Worm (Caenorhabditis elegans): Measurements from ENCODE around the gene mlc-7.

The mlc-7 gene

DNA sequence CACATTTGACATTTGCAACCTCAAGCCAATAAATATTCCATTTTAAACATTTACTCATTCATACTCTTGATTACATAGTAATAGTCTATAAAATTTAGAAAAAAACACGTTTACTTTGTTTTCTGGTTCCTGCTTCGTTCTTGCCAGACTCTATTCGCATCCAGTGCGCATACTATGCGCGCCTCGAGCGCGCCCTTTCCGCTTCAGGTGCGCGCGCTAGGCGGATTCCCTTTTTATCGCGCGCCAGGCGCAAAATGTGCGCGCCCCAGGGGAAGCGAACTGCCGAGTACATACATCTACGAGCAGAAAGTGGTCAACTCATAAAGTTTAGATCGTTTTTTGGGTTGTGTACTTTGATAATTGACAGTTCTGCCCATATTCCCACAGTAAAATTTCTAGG is 9.8 kb upstream of the mlc-7 start:
- TF ChIP-seq madf-3 (GFP tag; IDR thresholded peaks at IDR 0.05) (0 out of 2 replicates have a peak, but pooled peaks have one; percentile 25), ama-1 (optimal IDR thresholded peaks at IDR 0.05) (no peak), ama-1 (GFP tag; optimal IDR thresholded peaks at IDR 0.05) (no peak), ceh-100 (GFP tag; IDR thresholded peaks at IDR 0.05) (peak; percentile 16; the same call in 1 of the 2 replicates)

ce11 chrIII:13742028-13742427 is 9.2 kb upstream of the mlc-7 start:
- TF ChIP-seq ztf-18 (tag; optimal IDR thresholded peaks at IDR 0.05): no peak
- TF ChIP-seq mes-4 (tag; optimal IDR thresholded peaks at IDR 0.05): no peak
- no peak for TF ChIP-seq ets-4 (GFP tag; optimal IDR thresholded peaks at IDR 0.05)
- TF ChIP-seq nhr-179 (tag; optimal IDR thresholded peaks at IDR 0.05): no peak
- TF ChIP-seq F33H1.4 (GFP tag; IDR thresholded peaks at IDR 0.05): no peak
- TF ChIP-seq F57A8.1 (GFP tag; optimal IDR thresholded peaks at IDR 0.05): no peak
- TF ChIP-seq nhr-27 (tag; optimal IDR thresholded peaks at IDR 0.05): no peak
- no peak for TF ChIP-seq akir-1 (GFP tag; optimal IDR thresholded peaks at IDR 0.05)
- no peak for TF ChIP-seq Y53G8AR.9 (GFP tag; conservative IDR thresholded peaks at IDR 0.05)
- no peak for TF ChIP-seq egl-18 (GFP tag; IDR thresholded peaks at IDR 0.05)
- no peak for TF ChIP-seq snpc-4 (GFP tag; optimal IDR thresholded peaks at IDR 0.05)
- no peak for TF ChIP-seq snpc-4 (tag; optimal IDR thresholded peaks at IDR 0.05)
- TF ChIP-seq K12H6.12 (tag; optimal IDR thresholded peaks at IDR 0.05): no peak
- no peak for TF ChIP-seq F52B5.7 (tag; optimal IDR thresholded peaks at IDR 0.05)
- TF ChIP-seq efl-1 (GFP tag; optimal IDR thresholded peaks at IDR 0.05): no peak
- TF ChIP-seq ztf-22 (GFP tag; optimal IDR thresholded peaks at IDR 0.05): no peak
- no peak for TF ChIP-seq Y79H2A.3 (GFP tag; conservative IDR thresholded peaks at IDR 0.05)
- TF ChIP-seq hlh-12 (tag; optimal IDR thresholded peaks at IDR 0.05): no peak
- no peak for TF ChIP-seq ceh-100 (GFP tag; IDR thresholded peaks at IDR 0.05)
- TF ChIP-seq mel-28 (tag; optimal IDR thresholded peaks at IDR 0.05; ENCODE audit: borderline replicate concordance): no peak

ce11 chrIII:13743922-13744321 is 7.3 kb upstream of the mlc-7 start, which contains the start of gene tyr-2:
tyr-2 (plus strand) TSS chrIII:13744222.
- TF ChIP-seq atf-7 (tag; optimal IDR thresholded peaks at IDR 0.05): no peak
- no peak for TF ChIP-seq C17E4.6 (GFP tag; IDR thresholded peaks at IDR 0.05)

DNA sequence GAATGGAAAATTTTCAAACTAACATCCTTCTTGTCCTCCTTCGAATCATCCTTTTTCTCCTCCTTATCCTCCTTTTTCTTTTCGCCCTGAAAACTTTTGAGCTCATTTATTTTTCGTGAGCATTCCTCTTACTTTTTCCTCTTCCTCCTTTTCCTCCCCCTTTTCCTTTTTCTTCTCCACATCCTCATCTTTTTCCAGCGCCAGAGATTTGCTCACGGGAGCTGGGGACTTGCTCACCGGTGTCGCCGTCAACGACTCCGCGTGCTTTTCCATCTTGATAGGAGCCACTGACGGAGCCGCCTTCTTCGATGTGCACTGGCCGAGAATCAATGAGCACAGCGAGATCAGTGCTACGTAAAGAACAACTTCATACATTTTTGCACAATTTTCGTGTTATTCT is 2.9 kb upstream of the mlc-7 start, which contains the start of gene K08E3.2:
Gene K08E3.2 (minus strand): TSS at position 375 of the 400 bp plus-strand sequence.
- TF ChIP-seq F23B12.7 (tag; optimal IDR thresholded peaks at IDR 0.05; ENCODE audit: insufficient read depth): no peak
- TF ChIP-seq tbp1 (GFP tag; optimal IDR thresholded peaks at IDR 0.05): no peak
- TF ChIP-seq ceh-79 (tag; optimal IDR thresholded peaks at IDR 0.05): no peak
- peak; percentile 72 for TF ChIP-seq zfh-2 (GFP tag; conservative IDR thresholded peaks at IDR 0.05)
- TF ChIP-seq Y95B8A.8 (GFP tag; IDR thresholded peaks at IDR 0.05): no peak
- TF ChIP-seq rec-8 (tag; optimal IDR thresholded peaks at IDR 0.05): no peak
- TF ChIP-seq snpc-1.1 (tag; optimal IDR thresholded peaks at IDR 0.05; ENCODE audit: insufficient read depth): no peak
- TF ChIP-seq F10E7.11 (tag; optimal IDR thresholded peaks at IDR 0.05): no peak
- TF ChIP-seq egrh-3 (GFP tag; IDR thresholded peaks at IDR 0.05): peak; percentile 26; the same call in 1 of the 2 replicates
- no peak for TF ChIP-seq T07F8.4 (tag; optimal IDR thresholded peaks at IDR 0.05)
- no peak for TF ChIP-seq C06A6.2 (GFP tag; conservative IDR thresholded peaks at IDR 0.05)
- no peak for TF ChIP-seq attf-5 (GFP tag; optimal IDR thresholded peaks at IDR 0.05)
- no peak for TF ChIP-seq mxl-1 (tag; optimal IDR thresholded peaks at IDR 0.05)
